Worm (Caenorhabditis elegans) whole organism, late embryonic: Measurements from ENCODE around the gene ceh-38.

ENCODE experiments used
- C08G9.2 ChIP-seq: sonication (generic microtip); optimal IDR thresholded peaks from 2 replicates; lab custom pipeline; 2016; ENCODE audit warnings: mild to moderate bottlenecking, missing genetic modification characterization, moderate library complexity, missing compliant biosample characterization
- C38D4.7 ChIP-seq: fragments of 200-800 bp; sonication (Bioruptor generic); optimal IDR thresholded peaks from 2 replicates; lab custom pipeline; 2018; ENCODE audit warnings: mild to moderate bottlenecking, missing genetic modification characterization, moderate library complexity, missing compliant biosample characterization
- F13H6.1 ChIP-seq: sonication (generic microtip); optimal IDR thresholded peaks from 2 replicates; lab custom pipeline; 2016; ENCODE audit warnings: missing genetic modification characterization, missing compliant biosample characterization
- K02D7.2 ChIP-seq: sonication (generic microtip); optimal IDR thresholded peaks from 2 replicates; lab custom pipeline; 2017; ENCODE audit warnings: mild to moderate bottlenecking, missing genetic modification characterization, missing compliant biosample characterization
- K09A11.1 ChIP-seq: sonication (generic microtip); optimal IDR thresholded peaks from 2 replicates; lab custom pipeline; 2017; ENCODE audit warnings: antibody characterized with exemption, mild to moderate bottlenecking, missing genetic modification characterization, missing compliant biosample characterization; ENCODE audit not compliant: insufficient read depth
- T23F11.4 ChIP-seq: fragments of 200-800 bp; sonication (Bioruptor generic); optimal IDR thresholded peaks from 2 replicates; lab custom pipeline; 2018; ENCODE audit warnings: mild to moderate bottlenecking, missing genetic modification characterization, missing compliant biosample characterization
- Y22D7AL.16 ChIP-seq: sonication (generic microtip); optimal IDR thresholded peaks from 2 replicates; lab custom pipeline; 2016; ENCODE audit warnings: missing genetic modification characterization, missing compliant biosample characterization
- ahr-1 ChIP-seq: sonication (generic microtip); optimal IDR thresholded peaks from 2 replicates; lab custom pipeline; 2016; ENCODE audit warnings: missing genetic modification characterization, missing compliant biosample characterization
- ama-1 ChIP-seq: fragments of 150-350 bp; optimal IDR thresholded peaks from 2 replicates; lab custom pipeline; 2014
- ceh-19 ChIP-seq: fragments of 200-800 bp; sonication (Bioruptor generic); optimal IDR thresholded peaks from 2 replicates; lab custom pipeline; 2018; ENCODE audit warnings: mild to moderate bottlenecking, missing genetic modification characterization, missing compliant biosample characterization
- ceh-2 ChIP-seq: sonication (generic microtip); optimal IDR thresholded peaks from 2 replicates; lab custom pipeline; 2016; ENCODE audit warnings: missing genotype, missing genetic modification characterization, missing compliant biosample characterization
- ceh-22 ChIP-seq: sonication (generic microtip); optimal IDR thresholded peaks from 2 replicates; lab custom pipeline; 2017; ENCODE audit warnings: missing biosample characterization, missing genetic modification characterization
- ceh-31 ChIP-seq: sonication (generic microtip); optimal IDR thresholded peaks from 2 replicates; lab custom pipeline; 2016; ENCODE audit warnings: missing genetic modification characterization, missing compliant biosample characterization
- ceh-34 ChIP-seq: sonication (generic microtip); optimal IDR thresholded peaks from 2 replicates; lab custom pipeline; 2016; ENCODE audit warnings: mild to moderate bottlenecking, missing genetic modification characterization, missing compliant biosample characterization
- ceh-45 ChIP-seq: fragments of 200-800 bp; sonication (Bioruptor generic); IDR thresholded peaks from 2 replicates; pipeline ENCODE4 v1.3.6; 2022; ENCODE audit warnings: missing genetic modification reagents, missing genetic modification characterization, missing compliant biosample characterization
- ceh-48 ChIP-seq: sonication (generic microtip); optimal IDR thresholded peaks from 2 replicates; lab custom pipeline; 2016; ENCODE audit warnings: missing genetic modification characterization, inconsistent platforms, missing compliant biosample characterization
- ceh-9 ChIP-seq: sonication (generic microtip); optimal IDR thresholded peaks from 2 replicates; lab custom pipeline; 2016; ENCODE audit warnings: mild to moderate bottlenecking, missing genetic modification characterization, inconsistent platforms, missing compliant biosample characterization
- che-1 ChIP-seq: sonication (generic microtip); optimal IDR thresholded peaks from 2 replicates; lab custom pipeline; 2016; ENCODE audit warnings: mild to moderate bottlenecking, missing genetic modification characterization, missing compliant biosample characterization
- dmd-4 ChIP-seq: sonication (generic microtip); optimal IDR thresholded peaks from 2 replicates; lab custom pipeline; 2016; ENCODE audit warnings: borderline replicate concordance, missing genetic modification characterization, missing compliant biosample characterization
- dve-1 ChIP-seq: sonication (generic microtip); optimal IDR thresholded peaks from 2 replicates; lab custom pipeline; 2017; ENCODE audit warnings: antibody characterized with exemption, mild to moderate bottlenecking, missing genetic modification characterization, missing compliant biosample characterization
- elt-4 ChIP-seq: sonication (generic microtip); optimal IDR thresholded peaks from 2 replicates; lab custom pipeline; 2016; ENCODE audit warnings: missing genetic modification characterization, missing compliant biosample characterization
- ets-4 ChIP-seq: sonication (generic microtip); optimal IDR thresholded peaks from 2 replicates; lab custom pipeline; 2016; ENCODE audit warnings: missing genetic modification characterization, missing compliant biosample characterization
- eyg-1 ChIP-seq: sonication (generic microtip); optimal IDR thresholded peaks from 2 replicates; lab custom pipeline; 2016; ENCODE audit warnings: missing genotype, missing genetic modification characterization, missing compliant biosample characterization
- fax-1 ChIP-seq: sonication (generic microtip); optimal IDR thresholded peaks from 2 replicates; lab custom pipeline; 2016; ENCODE audit warnings: missing genotype, missing genetic modification characterization, missing compliant biosample characterization
- fkh-10 ChIP-seq: fragments of 150-350 bp; optimal IDR thresholded peaks from 2 replicates; lab custom pipeline; 2014; ENCODE audit warnings: missing biosample characterization, missing genetic modification reagents, missing genetic modification characterization
- fkh-6 ChIP-seq: sonication (generic microtip); optimal IDR thresholded peaks from 2 replicates; lab custom pipeline; 2016; ENCODE audit warnings: missing genetic modification characterization, missing compliant biosample characterization
- hlh-13 ChIP-seq: fragments of 200-800 bp; sonication (Bioruptor generic); optimal IDR thresholded peaks from 2 replicates; lab custom pipeline; 2018; ENCODE audit warnings: mild to moderate bottlenecking, missing genetic modification characterization, missing compliant biosample characterization
- hlh-30 ChIP-seq: sonication (generic microtip); optimal IDR thresholded peaks from 2 replicates; lab custom pipeline; 2017; ENCODE audit warnings: antibody characterized with exemption, missing genetic modification characterization, missing compliant biosample characterization; ENCODE audit not compliant: insufficient read depth
- hlh-8 ChIP-seq: sonication (generic microtip); optimal IDR thresholded peaks from 2 replicates; lab custom pipeline; 2016; ENCODE audit warnings: missing genotype, missing genetic modification characterization, missing compliant biosample characterization
- lim-6 ChIP-seq: sonication (generic microtip); optimal IDR thresholded peaks from 2 replicates; lab custom pipeline; 2016; ENCODE audit warnings: missing genetic modification characterization, missing compliant biosample characterization
- lin-11 ChIP-seq: fragments of 200-800 bp; sonication (Bioruptor generic); optimal IDR thresholded peaks from 2 replicates; lab custom pipeline; 2018; ENCODE audit warnings: mild to moderate bottlenecking, missing genetic modification characterization, missing compliant biosample characterization
- madf-2 ChIP-seq: sonication (generic microtip); optimal IDR thresholded peaks from 2 replicates; lab custom pipeline; 2017; ENCODE audit warnings: missing genetic modification characterization, missing compliant biosample characterization
- mec-3 ChIP-seq: sonication (generic microtip); optimal IDR thresholded peaks from 2 replicates; lab custom pipeline; 2016; ENCODE audit warnings: borderline replicate concordance, missing genetic modification characterization, missing compliant biosample characterization
- nhr-11 ChIP-seq: fragments of 150-350 bp; optimal IDR thresholded peaks from 2 replicates; lab custom pipeline; 2014; ENCODE audit warnings: missing biosample characterization, missing genetic modification characterization
- odd-2 ChIP-seq: sonication (generic microtip); optimal IDR thresholded peaks from 2 replicates; lab custom pipeline; 2017; ENCODE audit warnings: antibody characterized with exemption, mild to moderate bottlenecking, missing genetic modification characterization, missing compliant biosample characterization
- pag-3 ChIP-seq: sonication (generic microtip); optimal IDR thresholded peaks from 2 replicates; lab custom pipeline; 2016; ENCODE audit warnings: missing compliant biosample characterization, missing genetic modification characterization, borderline replicate concordance
- pat-9 ChIP-seq: fragments of 200-800 bp; sonication (Bioruptor generic); optimal IDR thresholded peaks from 2 replicates; lab custom pipeline; 2018; ENCODE audit warnings: mild to moderate bottlenecking, missing genetic modification characterization, moderate library complexity, missing compliant biosample characterization
- pqm-1 ChIP-seq: sonication (generic microtip); optimal IDR thresholded peaks from 2 replicates; lab custom pipeline; 2016; ENCODE audit warnings: missing genetic modification characterization, missing compliant biosample characterization
- pros-1 ChIP-seq: fragments of 150-350 bp; optimal IDR thresholded peaks from 2 replicates; lab custom pipeline; 2014; ENCODE audit warnings: missing biosample characterization, missing genetic modification reagents, missing genetic modification characterization
- ref-2 ChIP-seq: sonication (generic microtip); optimal IDR thresholded peaks from 2 replicates; lab custom pipeline; 2016; ENCODE audit warnings: missing genetic modification characterization, missing compliant biosample characterization
- rnt-1 ChIP-seq: sonication (generic microtip); optimal IDR thresholded peaks from 2 replicates; lab custom pipeline; 2016; ENCODE audit warnings: missing genetic modification characterization, missing compliant biosample characterization
- sdc-2 ChIP-seq: sonication (generic microtip); optimal IDR thresholded peaks from 2 replicates; lab custom pipeline; 2016; ENCODE audit warnings: missing genotype, missing genetic modification characterization, missing compliant biosample characterization
- sox-2 ChIP-seq: fragments of 200-800 bp; sonication (Bioruptor generic); IDR thresholded peaks from 2 replicates; pipeline ENCODE4 v1.3.6; 2022; ENCODE audit warnings: missing genetic modification reagents, missing genetic modification characterization, missing compliant biosample characterization
- sox-4 ChIP-seq: sonication (generic microtip); optimal IDR thresholded peaks from 2 replicates; lab custom pipeline; 2017; ENCODE audit warnings: mild to moderate bottlenecking, missing genetic modification characterization, inconsistent platforms, missing compliant biosample characterization
- syd-9 ChIP-seq: sonication (generic microtip); optimal IDR thresholded peaks from 2 replicates; lab custom pipeline; 2016; ENCODE audit warnings: mild to moderate bottlenecking, missing genetic modification characterization, moderate library complexity, missing compliant biosample characterization
- tbx-7 ChIP-seq: sonication (generic microtip); optimal IDR thresholded peaks from 2 replicates; lab custom pipeline; 2016; ENCODE audit warnings: missing genotype, missing genetic modification characterization, missing compliant biosample characterization
- ttx-3 ChIP-seq: sonication (generic microtip); optimal IDR thresholded peaks from 2 replicates; lab custom pipeline; 2016; ENCODE audit warnings: missing genetic modification reagents, missing genetic modification characterization, missing compliant biosample characterization
- unc-3 ChIP-seq, 2 experiments: fragments of 200-800 bp in 1 of 2; sonication (Bioruptor generic) in 1 of 2; sonication (generic microtip) in 1 of 2; conservative IDR thresholded peaks in 1 of 2; optimal IDR thresholded peaks in 1 of 2; 2 replicates each; pipeline versions ENCODE4 v1.3.6 to Lab custom; 2016 to 2022; ENCODE audit warnings: missing compliant biosample characterization in 2 of 2, missing genetic modification characterization in 2 of 2, missing genetic modification reagents in 1 of 2
- unc-42 ChIP-seq: sonication (generic microtip); optimal IDR thresholded peaks from 2 replicates; lab custom pipeline; 2016; ENCODE audit warnings: missing genotype, missing genetic modification characterization, missing compliant biosample characterization
- unc-55 ChIP-seq: sonication (generic microtip); optimal IDR thresholded peaks from 2 replicates; lab custom pipeline; 2017; ENCODE audit warnings: missing biosample characterization, missing genetic modification reagents, missing genetic modification characterization
- unc-86 ChIP-seq: sonication (generic microtip); optimal IDR thresholded peaks from 2 replicates; lab custom pipeline; 2016; ENCODE audit warnings: missing genetic modification characterization, missing compliant biosample characterization
- zip-5 ChIP-seq: sonication (generic microtip); optimal IDR thresholded peaks from 2 replicates; lab custom pipeline; 2016; ENCODE audit warnings: missing genetic modification characterization, missing compliant biosample characterization

ceh-38 gene

DNA sequence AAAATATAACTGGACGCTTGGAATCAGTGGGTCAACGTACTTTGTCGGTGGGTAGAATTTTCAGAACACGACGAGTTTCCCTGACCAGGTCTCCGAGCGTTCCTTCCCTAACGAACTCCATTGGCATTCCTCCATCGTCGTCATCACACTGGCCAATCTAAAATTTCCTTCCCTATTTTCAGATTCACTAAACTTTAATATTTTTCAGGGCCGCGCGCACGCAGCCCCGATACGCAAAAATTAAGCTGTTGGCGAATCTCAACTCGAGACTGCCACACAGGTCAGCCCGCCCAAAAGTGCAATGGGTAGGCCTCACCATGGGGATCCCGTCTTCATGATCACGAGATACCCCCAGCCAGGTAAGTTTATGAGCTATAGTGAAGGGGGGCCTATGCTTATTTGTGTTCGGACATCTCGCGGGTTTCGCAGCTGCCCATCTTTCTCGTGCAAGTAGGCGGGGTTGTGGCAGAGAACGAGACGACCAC lies 16.9 kb downstream of the ceh-38 start (continued):
- TF ChIP-seq syd-9 (peak; percentile 29), pag-3 (tag; lab: Kevin White, UChicago) (no peak), pat-9 (tag; lab: Kevin White, UChicago) (no peak), mec-3 (tag; lab: Kevin White, UChicago) (no peak), dmd-4 (tag; lab: Kevin White, UChicago) (no peak), hlh-30 (peak; percentile 92), fkh-6 (no peak), ref-2 (tag; lab: Kevin White, UChicago) (peak; percentile 64), sox-4 (no peak), fkh-10 (no peak), ceh-9 (tag; lab: Kevin White, UChicago) (no peak), C38D4.7 (GFP tag; lab: Kevin White, UChicago) (peak; percentile 0), fax-1 (tag; lab: Kevin White, UChicago) (no peak), odd-2 (tag; lab: Kevin White, UChicago) (no peak), K09A11.1 (tag; lab: Kevin White, UChicago) (no peak), ceh-48 (tag; lab: Kevin White, UChicago) (no peak), elt-4 (no peak), nhr-11 (no peak), che-1 (tag; lab: Kevin White, UChicago) (peak; percentile 35), unc-55 (GFP tag; lab: Kevin White, UChicago) (peak; percentile 19), unc-86 (tag; lab: Kevin White, UChicago) (no peak), hlh-13 (no peak), ceh-22 (tag; lab: Kevin White, UChicago) (no peak), hlh-8 (tag; lab: Kevin White, UChicago) (no peak), lin-11 (tag; lab: Kevin White, UChicago) (no peak), zip-5 (tag; lab: Kevin White, UChicago) (no peak), sdc-2 (peak; percentile 31), T23F11.4 (no peak), tbx-7 (tag; lab: Kevin White, UChicago) (peak; percentile 21), Y22D7AL.16 (tag; lab: Kevin White, UChicago) (no peak), eyg-1 (tag; lab: Kevin White, UChicago) (no peak), lim-6 (tag; lab: Kevin White, UChicago) (no peak), ceh-31 (tag; lab: Kevin White, UChicago) (peak; percentile 36), ama-1 (lab: Kevin White, UChicago) (peak; percentile 97), dve-1 (tag; lab: Kevin White, UChicago) (peak; percentile 26), K02D7.2 (tag; lab: Kevin White, UChicago) (no peak), pqm-1 (tag; lab: Kevin White, UChicago) (no peak), ceh-34 (peak; percentile 61), F13H6.1 (no peak), ets-4 (tag; lab: Kevin White, UChicago) (no peak), unc-42 (tag; lab: Kevin White, UChicago) (no peak), ahr-1 (tag; lab: Kevin White, UChicago) (no peak), ttx-3 (no peak), madf-2 (tag; lab: Kevin White, UChicago) (no peak), ceh-19 (no peak), ceh-45 (GFP tag; lab: Robert Waterston, UW) (no peak), pros-1 (tag; lab: Kevin White, UChicago) (no peak), ceh-2 (peak; percentile 32), unc-3 (GFP tag; conservative IDR thresholded peaks at IDR 0.05; lab: Robert Waterston, UW) (no peak), unc-3 (tag; optimal IDR thresholded peaks at IDR 0.05; lab: Kevin White, UChicago) (no peak), C08G9.2 (tag; lab: Kevin White, UChicago) (no peak), rnt-1 (tag; lab: Kevin White, UChicago) (peak; percentile 32), sox-2 (GFP tag; lab: Robert Waterston, UW) (no peak; the same call in 1 of the 2 replicates)
